Worm (Caenorhabditis elegans) whole organism, L2 larva: ENCODE data around the gene F32A5.4.

Source experiments
- F13H6.1 ChIP-seq: sonication (generic microtip); optimal IDR thresholded peaks from 2 replicates; lab custom pipeline; 2016; ENCODE audit warnings: missing genetic modification characterization, missing compliant biosample characterization
- Y55F3AM.14 ChIP-seq: fragments of 200-800 bp; sonication (Bioruptor generic); optimal IDR thresholded peaks from 2 replicates; lab custom pipeline; 2018; ENCODE audit warnings: mild to moderate bottlenecking, missing genetic modification characterization, missing compliant biosample characterization
- ama-1 ChIP-seq: fragments of 150-350 bp; optimal IDR thresholded peaks from 2 replicates; lab custom pipeline; 2018; ENCODE audit warnings: inconsistent platforms
- blmp-1 ChIP-seq: sonication (generic microtip); optimal IDR thresholded peaks from 2 replicates; lab custom pipeline; 2017; ENCODE audit warnings: missing genetic modification characterization, mild to moderate bottlenecking, missing compliant biosample characterization, antibody characterized with exemption, moderate library complexity; ENCODE audit not compliant: insufficient read depth
- ceh-16 ChIP-seq: fragments of 150-350 bp; optimal IDR thresholded peaks from 2 replicates; lab custom pipeline; 2014; ENCODE audit warnings: missing biosample characterization, missing genetic modification characterization
- ceh-82 ChIP-seq: fragments of 150-350 bp; optimal IDR thresholded peaks from 2 replicates; lab custom pipeline; 2014; ENCODE audit warnings: missing biosample characterization, missing genetic modification characterization
- crh-2 ChIP-seq: sonication (generic microtip); optimal IDR thresholded peaks from 2 replicates; lab custom pipeline; 2017; ENCODE audit warnings: missing biosample characterization, missing genetic modification characterization
- egl-27 ChIP-seq: sonication (generic microtip); optimal IDR thresholded peaks from 3 replicates; lab custom pipeline; 2017; ENCODE audit warnings: missing biosample characterization, missing genetic modification reagents, missing genetic modification characterization
- elt-1 ChIP-seq: fragments of 150-350 bp; optimal IDR thresholded peaks from 2 replicates; lab custom pipeline; 2014; ENCODE audit warnings: missing biosample characterization, missing genetic modification characterization
- fos-1 ChIP-seq: fragments of 150-350 bp; optimal IDR thresholded peaks from 2 replicates; lab custom pipeline; 2014; ENCODE audit warnings: missing biosample characterization, missing genetic modification characterization
- lin-39 ChIP-seq: fragments of 150-350 bp; optimal IDR thresholded peaks from 2 replicates; lab custom pipeline; 2014; ENCODE audit warnings: missing biosample characterization, missing genetic modification reagents, missing genetic modification characterization
- lsy-2 ChIP-seq, 2 experiments: fragments of 150-350 bp in 1 of 2; sonication (generic microtip) in 1 of 2; optimal IDR thresholded peaks; 2 replicates each; lab custom pipeline; 2014 to 2017; ENCODE audit warnings: missing biosample characterization in 2 of 2, missing genetic modification characterization in 2 of 2
- mdl-1 ChIP-seq, 2 experiments: fragments of 150-350 bp in 1 of 2; sonication (generic microtip) in 1 of 2; optimal IDR thresholded peaks; 2 replicates each; lab custom pipeline; 2017; ENCODE audit warnings: missing biosample characterization in 2 of 2, missing genetic modification characterization in 2 of 2
- nhr-12 ChIP-seq: fragments of 150-350 bp; optimal IDR thresholded peaks from 2 replicates; lab custom pipeline; 2014; ENCODE audit warnings: missing biosample characterization, missing genetic modification characterization
- nhr-21 ChIP-seq: fragments of 150-350 bp; optimal IDR thresholded peaks from 2 replicates; lab custom pipeline; 2014; ENCODE audit warnings: missing biosample characterization, missing genetic modification characterization
- nhr-23 ChIP-seq: fragments of 150-350 bp; optimal IDR thresholded peaks from 2 replicates; lab custom pipeline; 2014; ENCODE audit warnings: missing biosample characterization, missing genetic modification reagents, missing genetic modification characterization
- nhr-237 ChIP-seq: fragments of 150-350 bp; optimal IDR thresholded peaks from 2 replicates; lab custom pipeline; 2014; ENCODE audit warnings: missing biosample characterization, missing genetic modification characterization
- nhr-25 ChIP-seq: fragments of 150-350 bp; sonication (generic microtip); optimal IDR thresholded peaks from 3 replicates; lab custom pipeline; 2014; ENCODE audit warnings: missing biosample characterization, missing genetic modification characterization
- sma-3 ChIP-seq: sonication (generic microtip); optimal IDR thresholded peaks from 2 replicates; lab custom pipeline; 2016; ENCODE audit warnings: missing genetic modification reagents, missing genetic modification characterization, missing compliant biosample characterization
- sma-9 ChIP-seq, 2 experiments: fragments of 150-350 bp in 1 of 2; sonication (generic microtip) in 1 of 2; optimal IDR thresholded peaks; 2 replicates each; lab custom pipeline; 2014 to 2016; ENCODE audit warnings: missing genetic modification characterization in 2 of 2, mild to moderate bottlenecking in 1 of 2, missing biosample characterization in 1 of 2, missing compliant biosample characterization in 1 of 2, missing genetic modification reagents in 1 of 2, moderate library complexity in 1 of 2
- unc-39 ChIP-seq: fragments of 150-350 bp; optimal IDR thresholded peaks from 2 replicates; lab custom pipeline; 2014; ENCODE audit warnings: missing biosample characterization, missing genetic modification characterization
- unc-55 ChIP-seq: fragments of 150-350 bp; sonication (generic microtip); optimal IDR thresholded peaks from 3 replicates; lab custom pipeline; 2014; ENCODE audit warnings: missing biosample characterization, missing genetic modification reagents, missing genetic modification characterization
- unc-62 ChIP-seq: fragments of 150-350 bp; optimal IDR thresholded peaks from 2 replicates; lab custom pipeline; 2014; ENCODE audit warnings: missing biosample characterization, missing genetic modification reagents, missing genetic modification characterization
- ztf-1 ChIP-seq: fragments of 200-800 bp; sonication (Bioruptor generic); conservative IDR thresholded peaks from 2 replicates; pipeline ENCODE4 v1.3.6; 2022; ENCODE audit warnings: missing genetic modification characterization, missing compliant biosample characterization

Gene F32A5.4

DNA sequence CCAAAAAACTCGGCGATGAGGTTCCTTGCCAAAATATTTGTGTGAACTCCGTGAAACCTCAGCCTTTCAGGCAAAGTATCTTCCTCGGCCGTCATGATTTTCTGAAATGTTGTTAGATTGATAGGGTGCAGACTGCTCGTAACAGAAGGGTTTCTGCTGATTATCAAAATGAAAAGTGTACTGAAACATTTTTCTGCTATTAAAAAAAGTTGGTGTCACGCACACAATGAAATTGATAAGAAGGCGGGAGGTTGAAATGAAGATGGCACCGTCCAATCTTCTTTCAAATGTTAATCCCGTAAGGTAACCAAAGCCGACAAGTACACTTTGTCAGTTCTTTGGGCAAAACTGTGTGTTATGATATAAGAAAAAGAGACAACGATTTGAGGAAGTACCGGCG lies 8.0 kb downstream of the F32A5.4 start:
- TF ChIP-seq blmp-1 (tag; lab: Kevin White, UChicago) = no peak
- TF ChIP-seq fos-1 = peak; percentile 32
- TF ChIP-seq, all 48 proteins: peak for 1

DNA sequence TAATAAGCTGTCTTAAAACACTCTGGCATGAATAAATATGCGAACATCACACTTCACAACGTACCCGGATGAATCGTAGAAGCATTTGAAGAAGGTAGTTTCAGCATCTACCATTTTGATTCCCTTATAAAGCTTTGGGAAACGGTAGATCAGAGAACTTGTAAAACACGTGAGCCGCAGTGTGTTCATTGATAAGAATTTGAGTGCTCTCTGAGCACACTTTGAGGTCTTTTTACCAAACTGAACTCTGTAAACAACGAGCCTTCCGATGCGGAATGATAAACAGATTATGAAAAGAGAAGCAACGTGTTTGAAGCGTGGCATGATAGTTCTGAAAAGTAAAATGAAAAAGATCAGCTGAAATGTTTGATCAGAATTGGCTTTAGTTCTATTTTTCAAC lies 9.3 kb downstream of the F32A5.4 start, which contains the start of gene aqp-1:
Gene aqp-1 (minus strand): TSS at position 102 of the 400 bp plus-strand sequence.
- TF ChIP-seq unc-62 (no peak), mdl-1 (tag; optimal IDR thresholded peaks at IDR 0.05; lab: Kevin White, UChicago) (peak in 1 of 2 experiments; percentile 17), nhr-237 (tag; lab: Kevin White, UChicago) (no peak), blmp-1 (tag; lab: Kevin White, UChicago) (no peak), F13H6.1 (tag; lab: Kevin White, UChicago) (peak; percentile 24), unc-55 (GFP tag; lab: Kevin White, UChicago) (no peak), nhr-12 (no peak), sma-3 (GFP tag; lab: Kevin White, UChicago) (peak; percentile 21), ceh-82 (tag; lab: Kevin White, UChicago) (no peak), fos-1 (peak; percentile 40), lsy-2 (tag; optimal IDR thresholded peaks at IDR 0.05; lab: Kevin White, UChicago) (no peak), crh-2 (tag; lab: Kevin White, UChicago) (peak; percentile 68), sma-9 (GFP tag; optimal IDR thresholded peaks at IDR 0.05; lab: Kevin White, UChicago) (peak; percentile 78), sma-9 (tag; optimal IDR thresholded peaks at IDR 0.05; lab: Kevin White, UChicago) (no peak), egl-27 (tag; lab: Kevin White, UChicago) (no peak)
- TF ChIP-seq, all 48 proteins: peak for 6

ce11 chrII:7238791-7239190 lies 9.8 kb downstream of the F32A5.4 start:
- TF ChIP-seq blmp-1 (tag; lab: Kevin White, UChicago) = no peak
- peak; percentile 67 for TF ChIP-seq ceh-16 (tag; lab: Kevin White, UChicago)
- TF ChIP-seq, all 48 proteins: peak for 1

ce11 chrII:7239705-7240104 lies 10.8 kb downstream of the F32A5.4 start:
- TF ChIP-seq elt-1 (tag; lab: Kevin White, UChicago) (no peak), nhr-25 (tag; lab: Kevin White, UChicago) (peak; percentile 15)

DNA sequence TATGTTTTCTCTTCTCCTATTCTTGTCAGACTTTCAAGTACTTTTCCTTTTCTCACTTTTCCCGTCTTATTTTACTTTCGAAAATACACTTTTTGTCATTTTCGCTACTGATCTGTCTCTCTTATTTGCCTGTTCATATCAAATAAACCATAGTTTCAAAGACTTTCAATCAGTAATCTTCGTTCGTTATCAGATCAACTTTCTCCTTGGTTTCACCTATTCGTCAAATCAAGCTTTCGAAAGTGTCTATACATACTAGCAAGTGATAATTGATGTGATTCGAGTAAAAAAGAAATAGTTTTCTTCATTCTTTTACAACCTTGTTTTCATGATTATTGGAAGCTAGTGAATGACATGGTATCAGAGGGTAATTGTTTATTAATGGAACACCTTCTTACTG lies 13.8 kb downstream of the F32A5.4 start:
- TF ChIP-seq Y55F3AM.14 (GFP tag; lab: Kevin White, UChicago) = no peak
- peak; percentile 28 for TF ChIP-seq sma-3 (GFP tag; lab: Kevin White, UChicago)
- TF ChIP-seq blmp-1 (tag; lab: Kevin White, UChicago) = peak; percentile 79

DNA sequence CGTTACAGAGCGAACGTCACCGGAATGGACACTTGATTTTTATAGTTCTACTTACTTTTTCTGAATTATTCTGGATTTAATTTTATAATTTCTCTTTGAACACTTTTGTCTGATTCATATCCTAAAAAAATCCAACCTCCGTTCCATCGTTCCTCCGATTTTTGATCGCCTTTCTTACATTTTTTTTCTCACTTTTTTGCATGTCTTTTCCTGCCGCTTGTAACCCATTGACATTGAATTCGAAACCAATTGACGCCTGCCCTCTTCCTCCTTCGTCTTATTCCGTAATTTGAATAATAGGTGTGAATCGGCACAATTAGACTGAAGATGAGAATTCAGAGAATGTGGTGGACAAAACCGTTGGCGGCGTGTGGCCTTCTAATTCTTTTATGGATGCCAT lies 16.6 kb downstream of the F32A5.4 start, which contains the start of gene skpo-3:
Gene skpo-3 (plus strand): TSS at position 301 of the 400 bp plus-strand sequence.
- no peak for TF ChIP-seq ceh-16 (tag; lab: Kevin White, UChicago)
- TF ChIP-seq nhr-23 = no peak
- TF ChIP-seq unc-39 (tag; lab: Kevin White, UChicago) = no peak

DNA sequence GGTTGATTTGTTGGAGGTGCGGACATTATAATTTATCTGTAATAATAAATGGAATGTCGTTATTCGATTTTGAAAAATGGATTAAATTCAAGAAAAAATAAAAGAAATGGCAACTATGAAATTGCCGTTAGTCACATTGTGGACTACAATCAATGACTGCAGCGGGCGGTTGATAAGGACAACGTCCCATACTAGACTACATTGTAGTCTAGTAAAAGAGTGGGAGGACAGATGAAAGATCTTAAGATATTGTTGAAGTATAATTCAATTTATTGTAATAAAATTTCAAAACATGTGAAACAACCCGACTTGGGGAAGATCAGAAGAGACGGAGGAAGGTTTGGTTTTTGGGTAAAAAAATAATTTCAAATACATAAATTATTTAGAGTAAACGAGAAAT lies 23.0 kb downstream of the F32A5.4 start, which contains the start of the genes prx-13 and ada-2:
Gene prx-13 (minus strand): TSS at position 38 of the 400 bp plus-strand sequence.
Gene ada-2 (plus strand): TSS at position 282 of the 400 bp plus-strand sequence.
- TF ChIP-seq sma-3 (GFP tag; lab: Kevin White, UChicago) (peak; percentile 6), lin-39 (tag; lab: Kevin White, UChicago) (no peak), unc-55 (GFP tag; lab: Kevin White, UChicago) (no peak), fos-1 (peak; percentile 79), sma-9 (GFP tag; optimal IDR thresholded peaks at IDR 0.05; lab: Kevin White, UChicago) (peak; percentile 8), sma-9 (tag; optimal IDR thresholded peaks at IDR 0.05; lab: Kevin White, UChicago) (no peak), ztf-1 (no peak)
- TF ChIP-seq, all 48 proteins: peak for 3

DNA sequence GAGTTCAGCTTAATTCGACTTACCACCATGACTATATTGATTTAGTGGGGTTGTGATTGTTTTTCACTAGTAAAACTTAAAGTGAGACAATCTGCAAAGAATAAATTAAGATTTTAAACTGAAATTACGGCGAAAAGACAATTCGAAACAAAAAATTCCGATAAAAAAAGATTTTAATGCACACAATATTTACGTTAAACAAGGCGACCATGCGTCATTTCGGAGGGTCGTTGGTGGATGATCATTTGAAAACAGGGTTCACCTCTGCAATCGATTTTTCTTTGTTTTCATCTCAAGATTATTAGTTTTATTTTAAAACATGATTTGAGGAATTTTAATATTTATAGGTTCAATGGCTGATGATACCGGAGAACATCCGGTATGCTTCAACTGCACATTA lies 24.1 kb downstream of the F32A5.4 start, which contains the start of gene lsm-4:
Gene lsm-4 (minus strand): TSS at position 91 of the 400 bp plus-strand sequence.
- TF ChIP-seq ama-1 (peak; percentile 7), nhr-21 (tag; lab: Kevin White, UChicago) (no peak), lsy-2 (tag; optimal IDR thresholded peaks at IDR 0.05; lab: Kevin White, UChicago) (peak in 1 of 2 experiments; percentile 3)
- TF ChIP-seq, all 48 proteins: peak for 2
